Worm (Caenorhabditis elegans): Measurements from ENCODE around the gene ZK1058.3.

DNA sequence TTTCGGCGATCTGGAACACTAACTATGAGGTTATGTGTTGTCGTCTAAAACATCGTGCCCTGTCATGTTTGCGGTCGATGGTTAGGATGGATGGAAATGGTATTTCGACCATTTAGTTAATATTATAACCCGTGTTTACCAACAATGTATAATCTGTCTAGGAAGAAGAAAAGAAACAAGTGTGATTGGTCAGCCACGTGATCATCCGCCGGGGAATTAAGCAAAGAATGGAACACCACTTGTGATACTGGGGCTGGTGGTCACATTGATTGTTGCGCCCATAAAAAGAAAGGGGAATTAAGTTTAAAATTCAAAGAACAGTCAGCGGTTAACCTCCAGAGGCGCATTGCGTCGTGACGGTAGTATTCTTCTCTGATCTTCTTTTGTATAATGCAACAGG is 43.1 kb upstream of the ZK1058.3 start:
- TF ChIP-seq daf-12 (tag; optimal IDR thresholded peaks at IDR 0.05) (no peak), nfya-1 (tag; optimal IDR thresholded peaks at IDR 0.05; ENCODE audit: insufficient read depth) (no peak), unc-62 (GFP tag; optimal IDR thresholded peaks at IDR 0.05) (no peak)
